Worm (Caenorhabditis elegans) whole organism, L4 larva: Measurements from ENCODE around the gene taf-10.

ENCODE experiments used
- F49E8.2 ChIP-seq: sonication (generic microtip); optimal IDR thresholded peaks from 2 replicates; lab custom pipeline; 2016; ENCODE audit warnings: missing compliant biosample characterization, mild to moderate bottlenecking, missing genetic modification characterization, borderline replicate concordance
- ZK337.2 ChIP-seq: fragments of 200-800 bp; sonication (Bioruptor generic); IDR thresholded peaks from 2 replicates; pipeline ENCODE4 v1.3.6; 2022; ENCODE audit warnings: missing genetic modification reagents, missing genetic modification characterization, missing compliant biosample characterization
- ZK546.5 ChIP-seq, 2 experiments: sonication (generic microtip); optimal IDR thresholded peaks; 2 replicates each; lab custom pipeline; 2017; ENCODE audit warnings: missing biosample characterization in 2 of 2, missing genetic modification characterization in 2 of 2
- aha-1 ChIP-seq: fragments of 150-350 bp; peaks from one replicate; lab custom pipeline; 2014; ENCODE audit warnings: missing biosample characterization, missing genetic modification characterization
- ama-1 ChIP-seq: fragments of 150-350 bp; optimal IDR thresholded peaks from 2 replicates; lab custom pipeline; 2014; ENCODE audit warnings: inconsistent platforms, mixed read lengths
- ceh-20 ChIP-seq: fragments of 200-800 bp; sonication (Bioruptor generic); IDR thresholded peaks from 2 replicates; pipeline ENCODE4 v1.3.6; 2022; ENCODE audit warnings: missing genetic modification reagents, missing genetic modification characterization, missing compliant biosample characterization
- ceh-44 ChIP-seq: fragments of 200-800 bp; sonication (Bioruptor generic); IDR thresholded peaks from 2 replicates; pipeline ENCODE4 v1.3.6; 2022; ENCODE audit warnings: missing genetic modification reagents, missing genetic modification characterization, missing compliant biosample characterization
- ces-1 ChIP-seq: fragments of 150-350 bp; sonication (generic microtip); optimal IDR thresholded peaks from 4 replicates; lab custom pipeline; 2014; ENCODE audit warnings: missing biosample characterization, missing genetic modification reagents, missing genetic modification characterization
- ctbp-1 ChIP-seq: fragments of 200-800 bp; sonication (Bioruptor generic); IDR thresholded peaks from 2 replicates; pipeline ENCODE4 v1.3.6; 2022; ENCODE audit warnings: missing genetic modification reagents, missing genetic modification characterization, missing compliant biosample characterization
- daf-16 ChIP-seq, 3 experiments: sonication (generic microtip); optimal IDR thresholded peaks; 2 replicates each; lab custom pipeline; 2016 to 2017; ENCODE audit warnings: missing genetic modification characterization in 3 of 3, missing genetic modification reagents in 3 of 3, mild to moderate bottlenecking in 2 of 3, missing compliant biosample characterization in 2 of 3, missing biosample characterization in 1 of 3, moderate library complexity in 1 of 3
- dmd-6 ChIP-seq: fragments of 200-800 bp; sonication (Bioruptor generic); IDR thresholded peaks from 2 replicates; pipeline ENCODE4 v1.3.6; 2022; ENCODE audit warnings: missing genetic modification reagents, missing genetic modification characterization, missing compliant biosample characterization
- dmd-9 ChIP-seq: fragments of 200-800 bp; sonication (Bioruptor generic); IDR thresholded peaks from 2 replicates; pipeline ENCODE4 v1.3.6; 2022; ENCODE audit warnings: missing genetic modification reagents, missing genetic modification characterization, missing compliant biosample characterization
- dve-1 ChIP-seq: sonication (generic microtip); optimal IDR thresholded peaks from 2 replicates; lab custom pipeline; 2017; ENCODE audit warnings: antibody characterized with exemption, mild to moderate bottlenecking, missing genetic modification characterization, missing compliant biosample characterization; ENCODE audit not compliant: insufficient read depth
- hlh-11 ChIP-seq: fragments of 200-800 bp; sonication (Bioruptor generic); optimal IDR thresholded peaks from 2 replicates; lab custom pipeline; 2018; ENCODE audit warnings: mild to moderate bottlenecking, missing genetic modification characterization, missing compliant biosample characterization
- hlh-30 ChIP-seq: sonication (generic microtip); optimal IDR thresholded peaks from 2 replicates; lab custom pipeline; 2017; ENCODE audit warnings: antibody characterized with exemption, mild to moderate bottlenecking, missing genetic modification characterization, missing compliant biosample characterization; ENCODE audit not compliant: insufficient read depth
- hmg-1.1 ChIP-seq: fragments of 200-800 bp; sonication (Bioruptor generic); IDR thresholded peaks from 2 replicates; pipeline ENCODE4 v1.3.6; 2022; ENCODE audit warnings: missing genetic modification reagents, missing genetic modification characterization, missing compliant biosample characterization
- lin-15B ChIP-seq: fragments of 150-350 bp; sonication (generic microtip); optimal IDR thresholded peaks from 3 replicates; lab custom pipeline; 2014; ENCODE audit warnings: missing biosample characterization, missing genetic modification characterization
- lsy-2 ChIP-seq, 2 experiments: fragments of 150-350 bp in 1 of 2; sonication (generic microtip) in 1 of 2; optimal IDR thresholded peaks; 2 replicates each; lab custom pipeline; 2014 to 2017; ENCODE audit warnings: missing biosample characterization in 2 of 2, missing genetic modification characterization in 2 of 2
- madf-9 ChIP-seq: fragments of 200-800 bp; sonication (Bioruptor generic); conservative IDR thresholded peaks from 2 replicates; pipeline ENCODE4 v1.3.6; 2022; ENCODE audit warnings: missing genetic modification reagents, missing genetic modification characterization, missing compliant biosample characterization
- mep-1 ChIP-seq: fragments of 150-350 bp; sonication (generic microtip); optimal IDR thresholded peaks from 3 replicates; lab custom pipeline; 2014; ENCODE audit warnings: missing biosample characterization, missing genetic modification characterization
- mxl-3 ChIP-seq: fragments of 200-800 bp; sonication (Bioruptor generic); optimal IDR thresholded peaks from 2 replicates; lab custom pipeline; 2018; ENCODE audit warnings: mild to moderate bottlenecking, missing genetic modification characterization, missing compliant biosample characterization
- nhr-102 ChIP-seq: sonication (generic microtip); optimal IDR thresholded peaks from 2 replicates; lab custom pipeline; 2016; ENCODE audit warnings: mild to moderate bottlenecking, missing genetic modification characterization, moderate library complexity, missing compliant biosample characterization
- nhr-11 ChIP-seq: fragments of 150-350 bp; optimal IDR thresholded peaks from 2 replicates; lab custom pipeline; 2014; ENCODE audit warnings: missing biosample characterization, missing genetic modification characterization
- nhr-111 ChIP-seq: fragments of 200-800 bp; sonication (Bioruptor generic); optimal IDR thresholded peaks from 2 replicates; lab custom pipeline; 2018; ENCODE audit warnings: mild to moderate bottlenecking, missing genetic modification characterization, missing compliant biosample characterization
- nhr-237 ChIP-seq: sonication (generic microtip); optimal IDR thresholded peaks from 2 replicates; lab custom pipeline; 2017; ENCODE audit warnings: missing biosample characterization, missing genetic modification characterization
- nhr-25 ChIP-seq: sonication (generic microtip); optimal IDR thresholded peaks from 2 replicates; lab custom pipeline; 2017; ENCODE audit warnings: missing genetic modification characterization, mild to moderate bottlenecking, missing compliant biosample characterization, antibody characterized with exemption, moderate library complexity, borderline replicate concordance; ENCODE audit not compliant: insufficient read depth
- nhr-28 ChIP-seq: fragments of 150-350 bp; optimal IDR thresholded peaks from 2 replicates; lab custom pipeline; 2014; ENCODE audit warnings: missing biosample characterization, missing genetic modification characterization
- nhr-42 ChIP-seq: fragments of 200-800 bp; sonication (Bioruptor generic); IDR thresholded peaks from 2 replicates; pipeline ENCODE4 v1.3.6; 2022; ENCODE audit warnings: missing genetic modification characterization, missing compliant biosample characterization
- nhr-48 ChIP-seq: sonication (generic microtip); optimal IDR thresholded peaks from 2 replicates; lab custom pipeline; 2016; ENCODE audit warnings: mild to moderate bottlenecking, missing genetic modification characterization, missing compliant biosample characterization
- nhr-6 ChIP-seq: fragments of 150-350 bp; optimal IDR thresholded peaks from 2 replicates; lab custom pipeline; 2014; ENCODE audit warnings: missing biosample characterization, missing genetic modification characterization
- pqm-1 ChIP-seq: sonication (generic microtip); optimal IDR thresholded peaks from 2 replicates; lab custom pipeline; 2017; ENCODE audit warnings: missing biosample characterization, missing genetic modification characterization
- saeg-2 ChIP-seq: fragments of 200-800 bp; sonication (Bioruptor generic); IDR thresholded peaks from 2 replicates; pipeline ENCODE4 v1.3.6; 2022; ENCODE audit warnings: missing genetic modification reagents, missing genetic modification characterization, missing compliant biosample characterization
- spr-3 ChIP-seq: fragments of 200-800 bp; sonication (Bioruptor generic); optimal IDR thresholded peaks from 2 replicates; lab custom pipeline; 2018; ENCODE audit warnings: mild to moderate bottlenecking, missing genetic modification characterization, missing compliant biosample characterization
- tra-1 ChIP-seq: fragments of 200-800 bp; sonication (Bioruptor generic); IDR thresholded peaks from 2 replicates; pipeline ENCODE4 v1.3.6; 2022; ENCODE audit warnings: missing genetic modification reagents, missing genetic modification characterization, missing compliant biosample characterization
- unc-62 ChIP-seq, 3 experiments: fragments of 150-350 bp in 1 of 3; sonication (generic microtip); optimal IDR thresholded peaks in 2 of 3; peaks in 1 of 3; 1 replicate in 1 of 3; 2 replicates in 2 of 3; lab custom pipeline; 2014 to 2017; ENCODE audit warnings: missing biosample characterization in 3 of 3, missing genetic modification characterization in 3 of 3, missing genetic modification reagents in 3 of 3, missing genotype in 1 of 3
- zfp-2 ChIP-seq: sonication (generic microtip); optimal IDR thresholded peaks from 2 replicates; lab custom pipeline; 2016; ENCODE audit warnings: mild to moderate bottlenecking, missing genetic modification characterization, missing compliant biosample characterization
- ztf-7 ChIP-seq: fragments of 150-350 bp; optimal IDR thresholded peaks from 2 replicates; lab custom pipeline; 2014; ENCODE audit warnings: missing biosample characterization, missing genetic modification characterization

Gene taf-10

ce11 chrV:4720884-4721464 lies 34.1 kb downstream of the taf-10 start:
- no peak for TF ChIP-seq nhr-48 (tag; lab: Kevin White, UChicago)
- peak; percentile 47 for TF ChIP-seq dmd-6 (GFP tag; lab: Robert Waterston, UW)
- TF ChIP-seq tra-1 (GFP tag; lab: Robert Waterston, UW) = no peak
- TF ChIP-seq pqm-1 = peak; percentile 97
- TF ChIP-seq dve-1 (tag; lab: Kevin White, UChicago) = peak; percentile 21
- peak; percentile 2 for TF ChIP-seq nhr-6 (tag; lab: Kevin White, UChicago)
- TF ChIP-seq ama-1 = no peak
- TF ChIP-seq nhr-111 (GFP tag; lab: Kevin White, UChicago) = no peak
- no peak for TF ChIP-seq ZK337.2 (GFP tag; lab: Robert Waterston, UW)
- TF ChIP-seq unc-62 (GFP tag; optimal IDR thresholded peaks at IDR 0.05 in 1 of 2; lab: Kevin White, UChicago) = peak in 1 of 2 experiments; percentile 97
- TF ChIP-seq unc-62 (tag; optimal IDR thresholded peaks at IDR 0.05; lab: Kevin White, UChicago) = no peak
- peak; percentile 88 for TF ChIP-seq nhr-28 (tag; lab: Kevin White, UChicago)
- TF ChIP-seq hmg-1.1 (GFP tag; lab: Robert Waterston, UW) = no peak
- no peak for TF ChIP-seq daf-16 (GFP tag; optimal IDR thresholded peaks at IDR 0.05; lab: Kevin White, UChicago)
- peak; percentile 79 for TF ChIP-seq daf-16 (tag; optimal IDR thresholded peaks at IDR 0.05; lab: Kevin White, UChicago)
- no peak for TF ChIP-seq ceh-44 (GFP tag; lab: Robert Waterston, UW)
- TF ChIP-seq hlh-11 (tag; lab: Kevin White, UChicago) = peak; percentile 50
- TF ChIP-seq ces-1 = no peak
- TF ChIP-seq spr-3 (GFP tag; lab: Kevin White, UChicago) = no peak

ce11 chrV:4722314-4722713 lies 35.4 kb downstream of the taf-10 start, which contains the start of gene F39G3.5:
F39G3.5 (plus strand) TSS chrV:4722614.
- TF ChIP-seq nhr-48 (tag; lab: Kevin White, UChicago) = no peak
- TF ChIP-seq nhr-25 (tag; lab: Kevin White, UChicago) = no peak
- no peak for TF ChIP-seq F49E8.2 (tag; lab: Kevin White, UChicago)
- no peak for TF ChIP-seq zfp-2 (tag; lab: Kevin White, UChicago)
- TF ChIP-seq nhr-102 (tag; lab: Kevin White, UChicago) = no peak
- no peak for TF ChIP-seq lsy-2 (tag; optimal IDR thresholded peaks at IDR 0.05; lab: Kevin White, UChicago)
- no peak for TF ChIP-seq lin-15B (tag; lab: Kevin White, UChicago)
- no peak for TF ChIP-seq nhr-237 (tag; lab: Kevin White, UChicago)
- no peak for TF ChIP-seq ZK337.2 (GFP tag; lab: Robert Waterston, UW)
- no peak for TF ChIP-seq mxl-3 (GFP tag; lab: Kevin White, UChicago)
- TF ChIP-seq ztf-7 = no peak
- TF ChIP-seq nhr-42 (GFP tag; lab: Robert Waterston, UW) = no peak
- no peak for TF ChIP-seq spr-3 (GFP tag; lab: Kevin White, UChicago)
- TF ChIP-seq unc-62 (GFP tag; optimal IDR thresholded peaks at IDR 0.05 in 1 of 2; lab: Kevin White, UChicago) = no peak
- TF ChIP-seq unc-62 (tag; optimal IDR thresholded peaks at IDR 0.05; lab: Kevin White, UChicago) = no peak

- peak; percentile 30 for TF ChIP-seq aha-1 (tag; lab: Kevin White, UChicago)
- no peak for TF ChIP-seq F49E8.2 (tag; lab: Kevin White, UChicago)
- TF ChIP-seq, all 104 proteins: peak for 1
Observed at ce11 chrV:4724453-4724852, 37.5 kb downstream of the taf-10 start, which contains the start of gene F39G3.4. F39G3.4 (plus strand) TSS chrV:4724753.

- TF ChIP-seq hmg-1.1 (GFP tag; lab: Robert Waterston, UW) = peak; percentile 53; the same call in 1 of the 2 replicates
- TF ChIP-seq mep-1 (tag; lab: Kevin White, UChicago) = peak; percentile 19
- TF ChIP-seq lsy-2 (tag; optimal IDR thresholded peaks at IDR 0.05; lab: Kevin White, UChicago) = peak in 1 of 2 experiments; percentile 29
- peak; percentile 28 for TF ChIP-seq hlh-11 (tag; lab: Kevin White, UChicago)
- TF ChIP-seq ceh-44 (GFP tag; lab: Robert Waterston, UW) = no peak
- 0 out of 2 replicates have a peak, but pooled peaks have one; percentile 11 for TF ChIP-seq ctbp-1 (GFP tag; lab: Robert Waterston, UW)
- TF ChIP-seq dmd-9 = no peak
- 0 out of 2 replicates have a peak, but pooled peaks have one; percentile 25 for TF ChIP-seq saeg-2
- TF ChIP-seq nhr-102 (tag; lab: Kevin White, UChicago) = no peak
- TF ChIP-seq aha-1 (tag; lab: Kevin White, UChicago) = peak; percentile 80
- peak; percentile 16 for TF ChIP-seq nhr-11 (tag; lab: Kevin White, UChicago)
- TF ChIP-seq unc-62 (GFP tag; optimal IDR thresholded peaks at IDR 0.05 in 1 of 2; lab: Kevin White, UChicago) = peak in 1 of 2 experiments; percentile 99
- no peak for TF ChIP-seq unc-62 (tag; optimal IDR thresholded peaks at IDR 0.05; lab: Kevin White, UChicago)
- peak; percentile 29 for TF ChIP-seq hlh-30 (tag; lab: Kevin White, UChicago)
- no peak for TF ChIP-seq ZK546.5 (tag; optimal IDR thresholded peaks at IDR 0.05; lab: Kevin White, UChicago)
- 0 out of 2 replicates have a peak, but pooled peaks have one; percentile 43 for TF ChIP-seq ceh-20 (GFP tag; lab: Robert Waterston, UW)
- peak; percentile 48 for TF ChIP-seq nhr-28 (tag; lab: Kevin White, UChicago)
- TF ChIP-seq dmd-6 (GFP tag; lab: Robert Waterston, UW) = peak; percentile 58
- peak; percentile 65 for TF ChIP-seq mxl-3 (GFP tag; lab: Kevin White, UChicago)
- TF ChIP-seq madf-9 = no peak
- TF ChIP-seq, all 104 proteins: peak for 14
Observed at ce11 chrV:4730075-4730474, 43.2 kb downstream of the taf-10 start, which contains the start of gene tig-2. tig-2 (minus strand) TSS chrV:4730161.
